Fruit fly (Drosophila melanogaster): ENCODE data around the gene CG8838.
A peak's percentile ranks its signal among the peaks of the same experiment; 100 is the strongest.

The CG8838 gene

DNA sequence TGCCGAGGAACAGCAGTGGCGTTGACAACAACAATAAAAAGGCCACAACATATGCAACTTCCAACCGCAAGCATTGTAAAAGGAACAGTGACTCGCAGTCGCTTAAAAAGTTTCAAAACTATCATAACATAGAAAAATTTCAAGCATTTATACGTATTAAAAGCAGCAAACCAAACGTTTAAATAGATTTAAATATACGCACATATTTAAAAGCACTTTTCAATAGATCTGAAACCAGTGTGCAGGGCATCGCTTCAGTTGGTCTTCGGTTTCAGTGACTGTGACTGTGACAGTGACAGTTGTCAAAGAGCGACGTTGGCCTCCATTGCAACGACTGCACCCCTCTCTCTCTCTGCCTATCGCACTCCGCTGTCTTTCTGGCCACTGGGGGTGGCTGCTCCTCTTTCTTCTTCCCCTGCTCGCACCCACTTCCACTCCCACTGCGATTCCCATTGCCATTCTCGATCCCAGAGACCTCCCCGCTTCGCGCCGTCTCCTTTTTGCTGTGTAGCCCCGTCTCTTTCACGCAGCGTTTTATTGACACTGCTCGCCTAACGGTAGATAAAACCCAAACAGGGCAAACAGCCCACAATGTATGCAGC is 9.2 kb upstream of the CG8838 start (continued):
- TF ChIP-seq tll (GFP tag; optimal IDR thresholded peaks at IDR 0.05) (no peak), CG6683 (GFP tag; optimal IDR thresholded peaks at IDR 0.05) (peak; percentile 24), Ets65A (GFP tag) (peak; percentile 82), BEAF-32 (GFP tag; optimal IDR thresholded peaks at IDR 0.05) (no peak), CG15514 (GFP tag; optimal IDR thresholded peaks at IDR 0.05) (peak; percentile 14), CG12659 (GFP tag; optimal IDR thresholded peaks at IDR 0.05) (peak; percentile 43), Elba2 (GFP tag; optimal IDR thresholded peaks at IDR 0.05) (no peak), CG33213 (GFP tag; optimal IDR thresholded peaks at IDR 0.05) (peak; percentile 52), zfh1 (GFP tag; IDR thresholded peaks at IDR 0.05) (peak; percentile 92), pho (GFP tag; optimal IDR thresholded peaks at IDR 0.05) (no peak), dpn (GFP tag; optimal IDR thresholded peaks at IDR 0.05) (peak; percentile 59 to 82), CG7357 (GFP tag; IDR thresholded peaks at IDR 0.05) (peak; percentile 69), NFAT (GFP tag; IDR thresholded peaks at IDR 0.05) (no peak), Dbx (GFP tag; IDR thresholded peaks at IDR 0.05) (no peak), CG2202 (tag; optimal IDR thresholded peaks at IDR 0.05) (peak; percentile 57), Adf1 (GFP tag; IDR thresholded peaks at IDR 0.05) (no peak), z (GFP tag; IDR thresholded peaks at IDR 0.05) (peak; percentile 50; the same call in 1 of the 3 replicates), CG4854 (GFP tag; optimal IDR thresholded peaks at IDR 0.05) (peak; percentile 24), zen (tag; optimal IDR thresholded peaks at IDR 0.05) (peak; percentile 48), CG7839 (tag; optimal IDR thresholded peaks at IDR 0.05) (peak; percentile 81), Spps (tag; optimal IDR thresholded peaks at IDR 0.05) (peak; percentile 72), CG7928 (GFP tag; optimal IDR thresholded peaks at IDR 0.05) (no peak), Rx (GFP tag; IDR thresholded peaks at IDR 0.05) (peak; percentile 89), CG13894 (tag; optimal IDR thresholded peaks at IDR 0.05) (no peak), Ptx1 (GFP tag; IDR thresholded peaks at IDR 0.05) (peak; percentile 88), jigr1 (GFP tag; IDR thresholded peaks at IDR 0.05) (peak; percentile 87; the same call in 2 of the 3 replicates), CG18262 (tag; optimal IDR thresholded peaks at IDR 0.05) (peak; percentile 89), gt (GFP tag; IDR thresholded peaks at IDR 0.05) (peak; percentile 85), run (tag; optimal IDR thresholded peaks at IDR 0.05) (peak; percentile 81), CG1832 (GFP tag; optimal IDR thresholded peaks at IDR 0.05) (peak; percentile 25), al (GFP tag; IDR thresholded peaks at IDR 0.05) (0 out of 2 replicates have a peak, but pooled peaks have one; percentile 40), CG2889 (GFP tag; IDR thresholded peaks at IDR 0.05) (peak; percentile 72; the same call in 1 of the 3 replicates), az2 (GFP tag; optimal IDR thresholded peaks at IDR 0.05) (peak; percentile 80), CG9932 (GFP tag; IDR thresholded peaks at IDR 0.05) (no peak), usp (GFP tag; optimal IDR thresholded peaks at IDR 0.05) (no peak), jumu (GFP tag; optimal IDR thresholded peaks at IDR 0.05) (peak; percentile 53), CG14050 (GFP tag; IDR thresholded peaks at IDR 0.05) (peak; percentile 76), nau (GFP tag; optimal IDR thresholded peaks at IDR 0.05) (peak; percentile 83), grn (GFP tag; optimal IDR thresholded peaks at IDR 0.05) (no peak), Dll (GFP tag; IDR thresholded peaks at IDR 0.05; ENCODE audit: partially characterized antibody) (0 out of 4 replicates have a peak, but pooled peaks have one; percentile 27), Fer2 (tag; optimal IDR thresholded peaks at IDR 0.05) (no peak), CG14441 (GFP tag; IDR thresholded peaks at IDR 0.05) (peak; percentile 92), sob (GFP tag; IDR thresholded peaks at IDR 0.05) (peak; percentile 78), CG15479 (GFP tag; optimal IDR thresholded peaks at IDR 0.05) (no peak), mld (GFP tag; IDR thresholded peaks at IDR 0.05; ENCODE audit: partially characterized antibody) (no peak), CG4730 (GFP tag; IDR thresholded peaks at IDR 0.05) (peak; percentile 81), Opbp (GFP tag; IDR thresholded peaks at IDR 0.05; ENCODE audit: partially characterized antibody) (no peak), bigmax (GFP tag; optimal IDR thresholded peaks at IDR 0.05) (no peak), Ssrp (tag; optimal IDR thresholded peaks at IDR 0.05) (peak; percentile 80), unc-4 (GFP tag; IDR thresholded peaks at IDR 0.05; ENCODE audit: partially characterized antibody) (no peak)

Data from whole organism, embryonic.